Fruit fly (Drosophila melanogaster) Kc167 (cell line): Measurements from ENCODE around the gene tll.

Source experiments
- Myc ChIP-seq: fragments of >200 bp; optimal IDR thresholded peaks from 2 replicates; lab custom pipeline; 2017; ENCODE audit warnings: missing external identifiers
- Sin3A ChIP-seq: fragments of >200 bp; optimal IDR thresholded peaks from 2 replicates; lab custom pipeline; 2018; ENCODE audit warnings: missing external identifiers
- h ChIP-seq: fragments of >200 bp; optimal IDR thresholded peaks from 3 replicates; lab custom pipeline; 2018; ENCODE audit warnings: missing external identifiers
- insv ChIP-seq: fragments of >200 bp; optimal IDR thresholded peaks from 3 replicates; lab custom pipeline; 2018; ENCODE audit warnings: missing external identifiers
- psq ChIP-seq: fragments of >200 bp; optimal IDR thresholded peaks from 2 replicates; lab custom pipeline; 2017; ENCODE audit warnings: missing external identifiers
- ttk ChIP-seq: sonication (Bioruptor generic); optimal IDR thresholded peaks from 2 replicates; lab custom pipeline; 2017; ENCODE audit warnings: missing external identifiers

tll gene

dm6 chr3R:30880894-30881293 lies 28.8 kb downstream of the tll start, which contains the start of gene CG12071:
Gene CG12071 (minus strand): TSS chr3R:30881027.
- TF ChIP-seq Sin3A (lab: Kevin White, UChicago), result no peak
- TF ChIP-seq h (lab: Kevin White, UChicago), result no peak
- TF ChIP-seq Myc (lab: Kevin White, UChicago), result no peak
- TF ChIP-seq ttk, result no peak
- TF ChIP-seq insv (lab: Kevin White, UChicago), result no peak
- no peak for TF ChIP-seq psq (lab: Kevin White, UChicago)

DNA sequence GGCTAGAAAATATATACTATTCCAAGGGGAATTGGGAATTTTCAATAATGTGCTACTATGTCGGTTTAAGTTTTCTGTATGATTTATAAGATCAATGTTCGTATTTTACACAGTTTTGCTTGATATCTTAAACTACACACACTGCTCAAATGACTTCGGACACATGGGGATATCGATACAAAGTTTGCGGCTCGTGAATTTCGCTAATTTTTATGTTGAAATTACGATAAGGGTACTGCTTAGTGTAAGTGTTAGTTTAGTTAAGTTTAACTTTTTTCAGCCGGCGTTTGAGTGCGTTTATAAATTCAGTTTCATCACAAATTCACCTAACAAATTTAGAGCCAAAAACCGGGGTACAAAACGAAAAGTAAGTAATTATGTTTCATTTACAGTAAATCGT lies 31.3 kb downstream of the tll start, which contains the start of gene CG15547:
Gene CG15547, minus strand, starts transcription at position 101 of the 400 bp plus-strand sequence.
- TF ChIP-seq Sin3A (lab: Kevin White, UChicago), result no peak
- TF ChIP-seq ttk, result no peak
- no peak for TF ChIP-seq h (lab: Kevin White, UChicago)
- no peak for TF ChIP-seq psq (lab: Kevin White, UChicago)
- TF ChIP-seq insv (lab: Kevin White, UChicago), result no peak
- TF ChIP-seq Myc (lab: Kevin White, UChicago), result no peak

DNA sequence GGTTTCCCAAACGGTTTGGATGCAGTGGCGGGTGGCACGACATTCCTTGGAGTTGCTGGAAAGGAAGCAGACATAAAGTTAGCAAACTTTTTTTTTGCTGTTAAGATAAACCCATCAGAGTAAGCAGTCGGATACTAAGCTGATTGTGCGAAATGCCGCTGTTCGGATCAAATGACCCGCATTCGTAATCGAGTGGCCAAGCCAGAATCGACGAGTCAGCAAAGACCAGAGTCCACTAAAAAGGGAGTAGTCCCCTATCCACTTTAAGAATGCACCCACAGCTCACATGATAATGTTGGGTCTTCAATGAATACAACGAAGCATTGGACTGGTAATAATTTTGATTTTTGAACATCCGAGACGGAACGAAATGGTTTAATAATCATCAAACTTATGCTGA lies 34.7 kb downstream of the tll start:
- TF ChIP-seq h (lab: Kevin White, UChicago), result no peak
- no peak for TF ChIP-seq insv (lab: Kevin White, UChicago)
- no peak for TF ChIP-seq ttk
- no peak for TF ChIP-seq Myc (lab: Kevin White, UChicago)
- no peak for TF ChIP-seq Sin3A (lab: Kevin White, UChicago)
- TF ChIP-seq psq (lab: Kevin White, UChicago), result no peak

DNA sequence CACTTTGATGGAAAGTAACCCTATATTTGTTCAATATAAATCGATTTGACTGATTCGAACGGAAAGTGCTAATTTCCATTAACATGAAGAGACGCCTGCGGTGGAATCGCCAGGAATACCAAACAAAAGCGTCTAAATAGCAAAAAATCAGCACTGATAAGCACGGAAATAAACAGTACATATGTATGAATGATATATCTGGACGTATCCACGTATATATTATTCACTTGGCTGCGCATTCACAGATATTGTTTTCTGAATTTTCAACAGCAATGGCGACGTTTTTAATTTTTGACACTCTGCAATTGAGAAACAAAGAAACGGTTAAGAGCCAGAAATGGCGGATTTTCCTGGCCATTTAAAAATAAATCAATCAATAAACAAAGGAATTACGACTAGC lies 35.2 kb downstream of the tll start:
- TF ChIP-seq psq (lab: Kevin White, UChicago) (no peak), ttk (no peak), Sin3A (lab: Kevin White, UChicago) (no peak), insv (lab: Kevin White, UChicago) (no peak), h (lab: Kevin White, UChicago) (no peak), Myc (lab: Kevin White, UChicago) (no peak)

- TF ChIP-seq ttk, result no peak
Measured at dm6 chr3R:30887711-30888549, 35.8 kb downstream of the tll start.

- TF ChIP-seq h (lab: Kevin White, UChicago) (no peak), ttk (no peak), Sin3A (lab: Kevin White, UChicago) (no peak), psq (lab: Kevin White, UChicago) (no peak), Myc (lab: Kevin White, UChicago) (no peak), insv (lab: Kevin White, UChicago) (no peak)
Measured at dm6 chr3R:30888550-30889259, 36.6 kb downstream of the tll start, which contains the start of gene Sap-r. Gene Sap-r (minus strand): TSS chr3R:30889062.

DNA sequence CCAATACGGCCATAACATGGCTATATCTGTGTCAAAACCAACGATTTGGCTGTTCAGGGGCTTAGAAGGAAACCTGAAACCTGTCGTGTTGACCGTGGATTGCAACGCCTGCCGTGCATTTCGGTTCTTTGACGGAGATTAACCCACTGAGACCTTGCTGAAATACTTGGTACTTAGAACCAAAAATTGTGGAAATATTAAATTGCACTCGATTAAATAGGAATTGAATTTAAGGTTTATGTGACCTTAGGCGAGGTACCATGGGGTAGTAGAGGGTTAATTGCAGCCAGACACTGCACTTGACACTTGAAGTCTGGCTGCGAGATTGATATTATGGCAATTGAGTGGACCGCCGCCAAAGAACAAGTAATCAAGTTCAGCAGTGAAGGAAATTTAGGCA lies 37.9 kb downstream of the tll start:
- TF ChIP-seq Sin3A (lab: Kevin White, UChicago) (no peak), Myc (lab: Kevin White, UChicago) (no peak), h (lab: Kevin White, UChicago) (no peak), psq (lab: Kevin White, UChicago) (no peak), insv (lab: Kevin White, UChicago) (no peak), ttk (no peak)

DNA sequence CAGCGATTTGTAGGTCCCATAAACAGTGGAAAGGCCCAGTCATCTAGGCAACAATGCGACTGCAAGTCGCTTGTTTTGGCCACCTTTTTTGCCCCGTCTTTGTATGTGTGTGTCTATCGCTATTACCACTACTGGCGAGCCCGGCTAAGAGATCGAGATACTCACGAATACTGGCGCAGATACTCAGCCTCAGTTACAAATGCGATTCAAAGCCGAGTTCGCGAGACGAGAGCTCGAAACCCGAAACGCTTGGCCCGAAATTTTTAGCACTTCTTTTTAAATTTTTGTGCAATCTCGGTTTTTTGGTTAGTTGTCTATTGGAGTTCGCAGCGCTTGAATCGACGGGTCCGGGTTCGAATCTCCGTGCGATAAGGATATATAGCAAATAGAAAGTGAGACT lies 41.6 kb downstream of the tll start, which contains the start of gene Cyp4c3:
Gene Cyp4c3, plus strand, starts transcription at position 301 of the 400 bp plus-strand sequence.
- TF ChIP-seq ttk (no peak), insv (lab: Kevin White, UChicago) (no peak), psq (lab: Kevin White, UChicago) (no peak), h (lab: Kevin White, UChicago) (no peak), Sin3A (lab: Kevin White, UChicago) (no peak), Myc (lab: Kevin White, UChicago) (no peak)

DNA sequence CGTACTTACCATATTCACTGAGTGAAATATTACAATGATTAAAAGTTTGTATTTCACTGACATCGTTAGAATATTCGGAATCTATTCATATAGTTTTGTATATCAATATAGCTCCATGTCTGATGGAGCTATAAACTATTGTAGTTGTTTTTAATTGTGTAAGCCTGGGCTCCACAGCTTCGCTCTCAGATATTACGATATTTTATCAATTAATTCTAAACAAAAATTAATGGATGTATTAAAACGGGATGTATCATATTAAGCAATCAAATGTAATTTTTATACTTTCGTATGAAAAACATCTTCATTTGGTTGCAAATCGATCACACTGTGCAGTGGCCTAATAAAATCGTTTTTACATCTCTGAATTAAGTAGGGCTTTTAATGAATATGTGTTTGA lies 49.9 kb downstream of the tll start, which contains the start of gene CG33483:
Gene CG33483, minus strand, starts transcription at position 101 of the 400 bp plus-strand sequence.
- TF ChIP-seq insv (lab: Kevin White, UChicago), result no peak
- no peak for TF ChIP-seq Myc (lab: Kevin White, UChicago)
- no peak for TF ChIP-seq h (lab: Kevin White, UChicago)
- no peak for TF ChIP-seq ttk
- no peak for TF ChIP-seq Sin3A (lab: Kevin White, UChicago)
- TF ChIP-seq psq (lab: Kevin White, UChicago), result no peak

DNA sequence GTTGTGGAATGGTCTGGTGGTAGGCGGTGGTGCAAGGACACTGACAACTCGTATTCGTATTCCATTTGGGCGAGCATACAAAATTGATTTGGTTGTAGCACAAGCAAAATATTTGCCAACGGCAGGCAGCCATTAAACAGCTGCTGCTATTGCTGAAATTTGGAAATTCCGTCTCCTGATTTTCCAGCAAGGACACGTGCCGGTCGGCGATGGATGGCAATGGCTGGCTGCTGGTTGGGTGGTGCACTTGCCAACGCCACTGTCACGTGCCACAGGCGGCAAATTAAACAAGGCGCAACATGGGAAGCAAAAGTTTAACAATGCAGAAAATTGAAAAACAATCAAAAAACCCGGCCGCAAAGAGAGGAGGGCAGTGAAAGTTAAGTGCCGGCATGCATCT lies 51.9 kb downstream of the tll start:
- TF ChIP-seq insv (lab: Kevin White, UChicago) (no peak), psq (lab: Kevin White, UChicago) (no peak), h (lab: Kevin White, UChicago) (no peak), Sin3A (lab: Kevin White, UChicago) (no peak), ttk (no peak), Myc (lab: Kevin White, UChicago) (no peak)
